Fruit fly (Drosophila melanogaster) whole organism, embryonic: ENCODE measurements around the gene CG43894.

ENCODE experiments used
- ATbp ChIP-seq: fragments of 200-800 bp; sonication (Bioruptor generic); optimal IDR thresholded peaks from 2 replicates; lab custom pipeline; 2017; ENCODE audit warnings: missing biosample characterization, mild to moderate bottlenecking, missing genetic modification characterization, missing genetic modification reagents
- Asciz ChIP-seq: fragments of 200-800 bp; sonication (Bioruptor generic); optimal IDR thresholded peaks from 2 replicates; lab custom pipeline; 2017; ENCODE audit warnings: missing biosample characterization, mild to moderate bottlenecking, missing genetic modification characterization, missing genetic modification reagents
- Atf6 ChIP-seq: fragments of 200-800 bp; sonication (Bioruptor generic); IDR thresholded peaks from 2 replicates; pipeline ENCODE4 v1.3.6; 2022; ENCODE audit warnings: missing biosample characterization, missing genetic modification characterization
- B-H1 ChIP-seq: fragments of 200-800 bp; sonication (Bioruptor generic); IDR thresholded peaks from 3 replicates; pipeline ENCODE4 v1.3.6; 2022; ENCODE audit warnings: missing biosample characterization, missing genetic modification characterization
- Bgb ChIP-seq: fragments of 200-800 bp; sonication (Bioruptor generic); IDR thresholded peaks from 2 replicates; pipeline ENCODE4 v1.3.6; 2022; ENCODE audit warnings: missing biosample characterization, missing genetic modification characterization; ENCODE audit not compliant: partially characterized antibody
- CG10654 ChIP-seq: fragments of 200-800 bp; sonication (Bioruptor generic); optimal IDR thresholded peaks from 2 replicates; lab custom pipeline; 2016; ENCODE audit warnings: missing biosample characterization, missing genetic modification characterization
- CG1233 ChIP-seq: fragments of 200-800 bp; sonication (Bioruptor generic); optimal IDR thresholded peaks from 4 replicates; lab custom pipeline; 2018; ENCODE audit warnings: missing biosample characterization, mild to moderate bottlenecking, missing genetic modification characterization
- CG12391 ChIP-seq: fragments of 200-800 bp; sonication (Bioruptor generic); optimal IDR thresholded peaks from 3 replicates; lab custom pipeline; 2018; ENCODE audit warnings: missing biosample characterization, mild to moderate bottlenecking, missing genetic modification characterization, moderate library complexity
- CG12744 ChIP-seq: fragments of 200-800 bp; sonication (Bioruptor generic); optimal IDR thresholded peaks from 2 replicates; lab custom pipeline; 2016; ENCODE audit warnings: missing biosample characterization, missing genetic modification characterization
- CG12769 ChIP-seq: fragments of 200-800 bp; sonication (Bioruptor generic); optimal IDR thresholded peaks from 2 replicates; lab custom pipeline; 2019; ENCODE audit warnings: missing biosample characterization, mild to moderate bottlenecking, missing genetic modification characterization, moderate library complexity
- CG13424 ChIP-seq: fragments of 200-800 bp; sonication (Bioruptor generic); optimal IDR thresholded peaks from 2 replicates; lab custom pipeline; 2019; ENCODE audit warnings: missing biosample characterization, mild to moderate bottlenecking, missing genetic modification characterization, moderate library complexity
- CG13894 ChIP-seq: fragments of 200-800 bp; sonication (Bioruptor generic); optimal IDR thresholded peaks from 3 replicates; lab custom pipeline; 2018; ENCODE audit warnings: missing biosample characterization, mild to moderate bottlenecking, missing genetic modification characterization, moderate library complexity
- CG14965 ChIP-seq: fragments of 200-800 bp; sonication (Bioruptor generic); optimal IDR thresholded peaks from 2 replicates; lab custom pipeline; 2016; ENCODE audit warnings: missing biosample characterization, missing genetic modification characterization, borderline replicate concordance
- CG15601 ChIP-seq: fragments of 200-800 bp; sonication (Bioruptor generic); optimal IDR thresholded peaks from 3 replicates; lab custom pipeline; 2019; ENCODE audit warnings: missing biosample characterization, mild to moderate bottlenecking, missing genetic modification characterization, moderate library complexity
- CG17361 ChIP-seq: fragments of 200-800 bp; sonication (Bioruptor generic); IDR thresholded peaks from 3 replicates; pipeline ENCODE4 v1.3.6; 2022; ENCODE audit warnings: missing biosample characterization, missing genetic modification characterization
- CG32767 ChIP-seq: fragments of 200-800 bp; sonication (Bioruptor generic); IDR thresholded peaks from 2 replicates; pipeline ENCODE4 v1.3.6; 2022; ENCODE audit warnings: missing biosample characterization, missing genetic modification characterization
- CG6765 ChIP-seq: fragments of 200-800 bp; sonication (Bioruptor generic); optimal IDR thresholded peaks from 3 replicates; lab custom pipeline; 2017; ENCODE audit warnings: missing biosample characterization, mild to moderate bottlenecking, missing genetic modification characterization
- CG6813 ChIP-seq: fragments of 200-800 bp; sonication (Bioruptor generic); optimal IDR thresholded peaks from 2 replicates; lab custom pipeline; 2017; ENCODE audit warnings: missing biosample characterization, missing genetic modification characterization, mild to moderate bottlenecking, moderate library complexity, missing genetic modification reagents
- CG7987 ChIP-seq: fragments of 200-800 bp; sonication (Bioruptor generic); optimal IDR thresholded peaks from 2 replicates; lab custom pipeline; 2018; ENCODE audit warnings: missing biosample characterization, mild to moderate bottlenecking, missing genetic modification characterization, moderate library complexity
- CG8290 ChIP-seq, 3 experiments: fragments of 200-800 bp; sonication (Bioruptor generic); optimal IDR thresholded peaks; 2 replicates each; lab custom pipeline; 2016 to 2019; ENCODE audit warnings: missing biosample characterization in 3 of 3, missing genetic modification characterization in 3 of 3, mild to moderate bottlenecking in 2 of 3, moderate library complexity in 1 of 3
- D ChIP-seq, 2 experiments: fragments of 200-800 bp in 1 of 2; fragments of >200 bp in 1 of 2; sonication (Bioruptor generic) in 1 of 2; optimal IDR thresholded peaks; 2 replicates in 1 of 2; 3 replicates in 1 of 2; lab custom pipeline; 2017; ENCODE audit warnings: mild to moderate bottlenecking in 1 of 2, missing biosample characterization in 1 of 2, missing genetic modification characterization in 1 of 2, missing genetic modification reagents in 1 of 2
- Deaf1 ChIP-seq: fragments of 200-800 bp; optimal IDR thresholded peaks from 3 replicates; lab custom pipeline; 2019; ENCODE audit warnings: missing biosample characterization, mild to moderate bottlenecking, missing genetic modification characterization, moderate library complexity
- Ets65A ChIP-seq: fragments of 200-800 bp; sonication (Bioruptor generic); peaks from one replicate; lab custom pipeline; 2016; ENCODE audit warnings: missing biosample characterization, missing genetic modification characterization
- Gsc ChIP-seq: fragments of 200-800 bp; sonication (Bioruptor generic); IDR thresholded peaks from 2 replicates; pipeline ENCODE4 v1.3.6; 2022; ENCODE audit warnings: missing biosample characterization, missing genetic modification characterization
- HLH4C ChIP-seq: fragments of 200-800 bp; sonication (Bioruptor generic); IDR thresholded peaks from 3 replicates; pipeline ENCODE4 v1.3.6; 2022; ENCODE audit warnings: missing biosample characterization, missing genetic modification characterization; ENCODE audit not compliant: partially characterized antibody
- Kr ChIP-seq: fragments of 200-800 bp; sonication (Bioruptor generic); optimal IDR thresholded peaks from 2 replicates; lab custom pipeline; 2017; ENCODE audit warnings: missing biosample characterization, mild to moderate bottlenecking, missing genetic modification characterization
- Med ChIP-seq: fragments of 200-800 bp; sonication (Bioruptor generic); peaks from one replicate; lab custom pipeline; 2016; ENCODE audit warnings: missing biosample characterization, missing genetic modification characterization, mild to moderate bottlenecking, inconsistent platforms, moderate library complexity
- Mes4 ChIP-seq: fragments of 200-800 bp; sonication (Bioruptor generic); optimal IDR thresholded peaks from 2 replicates; lab custom pipeline; 2016; ENCODE audit warnings: missing biosample characterization, missing genetic modification characterization
- NC2β ChIP-seq: fragments of 200-800 bp; sonication (Bioruptor generic); optimal IDR thresholded peaks from 2 replicates; lab custom pipeline; 2016; ENCODE audit warnings: missing biosample characterization, missing genetic modification characterization
- NFAT ChIP-seq: fragments of 200-800 bp; sonication (Bioruptor generic); IDR thresholded peaks from 2 replicates; pipeline ENCODE4 v1.3.6; 2022; ENCODE audit warnings: missing biosample characterization, missing genetic modification characterization
- Ravus ChIP-seq: fragments of 200-800 bp; sonication (Bioruptor generic); IDR thresholded peaks from 2 replicates; pipeline ENCODE4 v1.3.6; 2022; ENCODE audit warnings: missing biosample characterization, missing genetic modification characterization
- Ssrp ChIP-seq: fragments of 200-800 bp; sonication (Bioruptor generic); optimal IDR thresholded peaks from 2 replicates; lab custom pipeline; 2018; ENCODE audit warnings: missing biosample characterization, mild to moderate bottlenecking, missing genetic modification characterization, moderate library complexity
- ara ChIP-seq: fragments of 200-800 bp; sonication (Bioruptor generic); IDR thresholded peaks from 2 replicates; pipeline ENCODE4 v1.3.6; 2022; ENCODE audit warnings: missing biosample characterization, missing genetic modification characterization
- bab2 ChIP-seq: fragments of 200-800 bp; sonication (Bioruptor generic); optimal IDR thresholded peaks from 2 replicates; lab custom pipeline; 2016; ENCODE audit warnings: missing biosample characterization, missing genetic modification characterization
- chif ChIP-seq, 2 experiments: fragments of 200-800 bp; sonication (Bioruptor generic); optimal IDR thresholded peaks; 3 replicates each; lab custom pipeline; 2016; ENCODE audit warnings: missing biosample characterization in 2 of 2, missing genetic modification characterization in 2 of 2
- fd3F ChIP-seq: fragments of 200-800 bp; sonication (Bioruptor generic); optimal IDR thresholded peaks from 2 replicates; lab custom pipeline; 2018; ENCODE audit warnings: missing biosample characterization, mild to moderate bottlenecking, missing genetic modification characterization, moderate library complexity
- fd96Cb ChIP-seq: fragments of 200-800 bp; sonication (Bioruptor generic); optimal IDR thresholded peaks from 2 replicates; lab custom pipeline; 2018; ENCODE audit warnings: missing biosample characterization, mild to moderate bottlenecking, missing genetic modification characterization, moderate library complexity
- fu2 ChIP-seq: fragments of 200-800 bp; sonication (Bioruptor generic); optimal IDR thresholded peaks from 2 replicates; lab custom pipeline; 2016; ENCODE audit warnings: missing biosample characterization, missing genetic modification characterization
- grn ChIP-seq: fragments of 200-800 bp; sonication (Bioruptor generic); optimal IDR thresholded peaks from 3 replicates; lab custom pipeline; 2017; ENCODE audit warnings: missing biosample characterization, missing genetic modification characterization
- jumu ChIP-seq: fragments of 200-800 bp; sonication (Bioruptor generic); optimal IDR thresholded peaks from 3 replicates; lab custom pipeline; 2016; ENCODE audit warnings: missing biosample characterization, missing genetic modification characterization
- kni ChIP-seq: fragments of 200-800 bp; sonication (Bioruptor generic); optimal IDR thresholded peaks from 3 replicates; lab custom pipeline; 2017; ENCODE audit warnings: mild to moderate bottlenecking, missing biosample characterization, missing genetic modification reagents, missing genetic modification characterization
- lbe ChIP-seq: fragments of 200-800 bp; sonication (Bioruptor generic); optimal IDR thresholded peaks from 2 replicates; lab custom pipeline; 2016; ENCODE audit warnings: missing biosample characterization, mild to moderate bottlenecking, missing genetic modification characterization
- nmo ChIP-seq: fragments of 200-800 bp; sonication (Bioruptor generic); optimal IDR thresholded peaks from 2 replicates; lab custom pipeline; 2018; ENCODE audit warnings: missing biosample characterization, mild to moderate bottlenecking, missing genetic modification characterization, moderate library complexity
- onecut ChIP-seq: fragments of 200-800 bp; sonication (Bioruptor generic); IDR thresholded peaks from 2 replicates; pipeline ENCODE4 v1.3.6; 2022; ENCODE audit warnings: missing biosample characterization, missing genetic modification characterization
- peb ChIP-seq: fragments of 200-800 bp; sonication (Bioruptor generic); IDR thresholded peaks from 2 replicates; pipeline ENCODE4 v1.3.6; 2022; ENCODE audit warnings: missing biosample characterization, missing genetic modification characterization
- repo ChIP-seq: fragments of 200-800 bp; sonication (Bioruptor generic); optimal IDR thresholded peaks from 2 replicates; lab custom pipeline; 2016; ENCODE audit warnings: missing biosample characterization, missing genetic modification characterization
- ssp ChIP-seq: fragments of 200-800 bp; sonication (Bioruptor generic); IDR thresholded peaks from 2 replicates; pipeline ENCODE4 v1.3.6; 2022; ENCODE audit warnings: missing biosample characterization, missing genetic modification characterization
- tap ChIP-seq: fragments of 200-800 bp; optimal IDR thresholded peaks from 3 replicates; lab custom pipeline; 2019; ENCODE audit warnings: missing biosample characterization, mild to moderate bottlenecking, missing genetic modification characterization, moderate library complexity
- z ChIP-seq: fragments of 200-800 bp; sonication (Bioruptor generic); IDR thresholded peaks from 3 replicates; pipeline ENCODE4 v1.3.6; 2022; ENCODE audit warnings: missing biosample characterization, missing genetic modification characterization

CG43894 gene

dm6 chr3L:12839882-12840281 lies 49.7 kb upstream of the CG43894 start (continued):
- TF ChIP-seq onecut (no peak), Atf6 (no peak), NC2β (no peak), NFAT (GFP tag; lab: Robert Waterston, UW) (no peak), bab2 (GFP tag; lab: Kevin White, UChicago) (no peak), Ssrp (tag; lab: Kevin White, UChicago) (no peak), fd3F (no peak)

- TF ChIP-seq CG7987 (peak; percentile 53), z (GFP tag; lab: Robert Waterston, UW) (no peak), fd96Cb (tag; lab: Kevin White, UChicago) (no peak), ssp (no peak), CG6765 (GFP tag; lab: Kevin White, UChicago) (no peak), peb (GFP tag; lab: Robert Waterston, UW) (no peak), D (optimal IDR thresholded peaks at IDR 0.05; lab: Kevin White, UChicago) (no peak), D (GFP tag; optimal IDR thresholded peaks at IDR 0.05; lab: Kevin White, UChicago) (no peak), repo (no peak), jumu (no peak), CG13424 (tag; lab: Kevin White, UChicago) (no peak), CG12391 (tag; lab: Kevin White, UChicago) (no peak), CG8290 (GFP tag; optimal IDR thresholded peaks at IDR 0.05; lab: Kevin White, UChicago) (no peak), CG8290 (tag; optimal IDR thresholded peaks at IDR 0.05; lab: Kevin White, UChicago) (peak in 1 of 2 experiments; percentile 33), nmo (GFP tag; lab: Kevin White, UChicago) (no peak), Asciz (GFP tag; lab: Kevin White, UChicago) (peak; percentile 34), CG14965 (GFP tag; lab: Kevin White, UChicago) (no peak), CG13894 (tag; lab: Kevin White, UChicago) (no peak), CG12744 (GFP tag; lab: Kevin White, UChicago) (no peak), Deaf1 (tag; lab: Kevin White, UChicago) (no peak), Mes4 (GFP tag; lab: Kevin White, UChicago) (no peak), Kr (GFP tag; lab: Kevin White, UChicago) (no peak), Med (GFP tag; lab: Kevin White, UChicago) (peak; percentile 65), kni (GFP tag; lab: Kevin White, UChicago) (peak; percentile 34), CG17361 (GFP tag; lab: Robert Waterston, UW) (no peak), chif (GFP tag; optimal IDR thresholded peaks at IDR 0.05; lab: Kevin White, UChicago) (no peak), lbe (GFP tag; lab: Kevin White, UChicago) (no peak), CG32767 (no peak), CG12769 (tag; lab: Kevin White, UChicago) (peak; percentile 59), Ets65A (GFP tag; lab: Kevin White, UChicago) (peak; percentile 4), CG10654 (GFP tag; lab: Kevin White, UChicago) (no peak), Ravus (GFP tag; lab: Robert Waterston, UW) (no peak), ara (GFP tag; lab: Robert Waterston, UW) (peak; percentile 48; the same call in 1 of the 2 replicates), tap (no peak), CG1233 (no peak), grn (GFP tag; lab: Kevin White, UChicago) (no peak), CG6813 (GFP tag; lab: Kevin White, UChicago) (peak; percentile 22), Gsc (GFP tag; lab: Robert Waterston, UW) (no peak), B-H1 (GFP tag; lab: Robert Waterston, UW) (no peak), ATbp (GFP tag; lab: Kevin White, UChicago) (peak; percentile 3), Bgb (no peak), fu2 (no peak), CG15601 (tag; lab: Kevin White, UChicago) (no peak), HLH4C (GFP tag; lab: Robert Waterston, UW) (no peak)
Measured at dm6 chr3L:12841459-12841858, 48.1 kb upstream of the CG43894 start.
